Worm (Caenorhabditis elegans) whole organism, late embryonic: Measurements from ENCODE around the gene dlat-1.

Experiments
- ahr-1 ChIP-seq: sonication (generic microtip); optimal IDR thresholded peaks from 2 replicates; lab custom pipeline; 2016; ENCODE audit warnings: missing genetic modification characterization, missing compliant biosample characterization
- ama-1 ChIP-seq: fragments of 150-350 bp; optimal IDR thresholded peaks from 2 replicates; lab custom pipeline; 2014
- ceh-19 ChIP-seq: fragments of 200-800 bp; sonication (Bioruptor generic); optimal IDR thresholded peaks from 2 replicates; lab custom pipeline; 2018; ENCODE audit warnings: mild to moderate bottlenecking, missing genetic modification characterization, missing compliant biosample characterization
- ceh-31 ChIP-seq: sonication (generic microtip); optimal IDR thresholded peaks from 2 replicates; lab custom pipeline; 2016; ENCODE audit warnings: missing genetic modification characterization, missing compliant biosample characterization
- fax-1 ChIP-seq: sonication (generic microtip); optimal IDR thresholded peaks from 2 replicates; lab custom pipeline; 2016; ENCODE audit warnings: missing genotype, missing genetic modification characterization, missing compliant biosample characterization
- fkh-6 ChIP-seq: sonication (generic microtip); optimal IDR thresholded peaks from 2 replicates; lab custom pipeline; 2016; ENCODE audit warnings: missing genetic modification characterization, missing compliant biosample characterization
- hlh-30 ChIP-seq: sonication (generic microtip); optimal IDR thresholded peaks from 2 replicates; lab custom pipeline; 2017; ENCODE audit warnings: antibody characterized with exemption, missing genetic modification characterization, missing compliant biosample characterization; ENCODE audit not compliant: insufficient read depth
- hlh-8 ChIP-seq: sonication (generic microtip); optimal IDR thresholded peaks from 2 replicates; lab custom pipeline; 2016; ENCODE audit warnings: missing genotype, missing genetic modification characterization, missing compliant biosample characterization
- lim-6 ChIP-seq: sonication (generic microtip); optimal IDR thresholded peaks from 2 replicates; lab custom pipeline; 2016; ENCODE audit warnings: missing genetic modification characterization, missing compliant biosample characterization
- pag-3 ChIP-seq: sonication (generic microtip); optimal IDR thresholded peaks from 2 replicates; lab custom pipeline; 2016; ENCODE audit warnings: missing compliant biosample characterization, missing genetic modification characterization, borderline replicate concordance
- pat-9 ChIP-seq: fragments of 200-800 bp; sonication (Bioruptor generic); optimal IDR thresholded peaks from 2 replicates; lab custom pipeline; 2018; ENCODE audit warnings: mild to moderate bottlenecking, missing genetic modification characterization, moderate library complexity, missing compliant biosample characterization
- pha-4 ChIP-seq: fragments of 150-350 bp; optimal IDR thresholded peaks from 2 replicates; lab custom pipeline; 2018; ENCODE audit warnings: missing biosample characterization, missing genetic modification reagents, missing genetic modification characterization
- pqm-1 ChIP-seq: sonication (generic microtip); optimal IDR thresholded peaks from 2 replicates; lab custom pipeline; 2016; ENCODE audit warnings: missing genetic modification characterization, missing compliant biosample characterization
- ttx-3 ChIP-seq: sonication (generic microtip); optimal IDR thresholded peaks from 2 replicates; lab custom pipeline; 2016; ENCODE audit warnings: missing genetic modification reagents, missing genetic modification characterization, missing compliant biosample characterization

DNA sequence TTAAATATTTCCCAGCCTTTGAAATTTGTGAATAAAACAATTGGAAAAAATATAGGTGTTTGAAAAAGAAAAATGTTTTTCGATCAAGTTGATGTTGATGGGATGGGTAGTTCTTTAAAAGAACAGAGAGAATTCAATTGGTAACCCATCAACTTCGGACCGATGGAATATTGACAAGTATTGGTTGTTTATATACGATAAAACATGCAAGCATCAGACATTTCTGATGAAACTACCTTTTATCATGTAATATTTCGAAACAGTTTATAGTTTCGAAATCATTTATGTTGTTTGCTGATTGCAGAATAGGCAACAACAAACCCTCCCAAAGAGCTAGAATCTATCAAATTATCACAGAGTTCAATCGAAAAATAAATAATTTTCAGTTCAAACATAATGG, 37.2 kb downstream of the dlat-1 start:
- no peak for TF ChIP-seq ceh-31 (tag; lab: Kevin White, UChicago)
- no peak for TF ChIP-seq ttx-3 (tag; lab: Kevin White, UChicago)
- no peak for TF ChIP-seq fkh-6 (tag; lab: Kevin White, UChicago)
- no peak for TF ChIP-seq lim-6 (tag; lab: Kevin White, UChicago)
- TF ChIP-seq fax-1 (tag; lab: Kevin White, UChicago): no peak
- TF ChIP-seq ahr-1: no peak
- TF ChIP-seq hlh-30 (tag; lab: Kevin White, UChicago): no peak
- TF ChIP-seq pat-9 (tag; lab: Kevin White, UChicago): no peak
- TF ChIP-seq pqm-1 (tag; lab: Kevin White, UChicago): no peak
- TF ChIP-seq pag-3 (tag; lab: Kevin White, UChicago): no peak
- no peak for TF ChIP-seq hlh-8 (tag; lab: Kevin White, UChicago)
- no peak for TF ChIP-seq pha-4 (tag; lab: Kevin White, UChicago)
- no peak for TF ChIP-seq ceh-19 (GFP tag; lab: Kevin White, UChicago)
- TF ChIP-seq ama-1 (lab: Kevin White, UChicago): no peak
